Worm (Caenorhabditis elegans): ENCODE measurements around the gene rsa-2.

The rsa-2 gene

ce11 chrIII:11054532-11055265 lies 8.6 kb upstream of the rsa-2 start (continued):
- no peak for TF ChIP-seq pha-4 (tag; optimal IDR thresholded peaks at IDR 0.05)
- TF ChIP-seq let-607 (tag; optimal IDR thresholded peaks at IDR 0.05) = peak in 1 of 2 experiments; percentile 52
- no peak for TF ChIP-seq nhr-90 (tag; optimal IDR thresholded peaks at IDR 0.05)
- peak; percentile 75 for TF ChIP-seq dox-1 (GFP tag; IDR thresholded peaks at IDR 0.05)
- TF ChIP-seq B0336.3 (GFP tag; IDR thresholded peaks at IDR 0.05) = peak; percentile 55; the same call in 1 of the 2 replicates
- TF ChIP-seq aptf-3 (GFP tag; IDR thresholded peaks at IDR 0.05) = no peak
- no peak for TF ChIP-seq cebp-1 (GFP tag; IDR thresholded peaks at IDR 0.05)
- TF ChIP-seq cebp-1 (tag; optimal IDR thresholded peaks at IDR 0.05) = peak; percentile 75
- no peak for TF ChIP-seq chd-7 (tag; optimal IDR thresholded peaks at IDR 0.05)
- TF ChIP-seq B0019.2 (GFP tag; conservative IDR thresholded peaks at IDR 0.05) = no peak
- peak; percentile 76 for TF ChIP-seq K12H6.12 (tag; optimal IDR thresholded peaks at IDR 0.05)
- TF ChIP-seq madf-8 (GFP tag; conservative IDR thresholded peaks at IDR 0.05) = no peak
- TF ChIP-seq hmg-1.2 (GFP tag; IDR thresholded peaks at IDR 0.05) = peak; percentile 82
- peak; percentile 40 for TF ChIP-seq ztf-26 (tag; optimal IDR thresholded peaks at IDR 0.05)
- TF ChIP-seq T26A5.8 (tag; optimal IDR thresholded peaks at IDR 0.05) = no peak
- TF ChIP-seq nhr-80 (tag; optimal IDR thresholded peaks at IDR 0.05) = peak; percentile 77

DNA sequence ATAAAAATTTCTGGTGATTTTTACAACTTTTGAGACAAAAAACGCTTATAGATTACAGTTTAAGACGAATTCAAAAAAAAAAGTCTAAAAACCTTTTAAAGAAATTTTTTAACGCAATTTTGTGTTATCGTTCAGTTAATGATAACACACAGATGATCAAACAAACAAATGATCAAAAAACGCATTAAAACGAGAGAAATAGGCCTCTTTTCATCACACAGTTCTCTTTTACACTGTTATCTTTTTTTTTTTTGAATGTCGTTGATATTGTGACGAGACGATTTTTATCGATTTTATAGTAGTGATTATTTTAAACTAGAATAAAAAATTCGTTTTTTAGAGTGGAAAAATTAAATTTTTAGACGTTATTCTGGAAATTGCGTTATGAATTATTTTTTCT lies 3.5 kb upstream of the rsa-2 start:
- TF ChIP-seq lin-40 (tag; optimal IDR thresholded peaks at IDR 0.05) (peak; percentile 3), nhr-80 (tag; optimal IDR thresholded peaks at IDR 0.05) (peak; percentile 59), T26A5.8 (tag; optimal IDR thresholded peaks at IDR 0.05) (no peak)

- no peak for TF ChIP-seq F55B11.4 (tag; optimal IDR thresholded peaks at IDR 0.05; ENCODE audit: borderline replicate concordance, insufficient read depth)
- TF ChIP-seq mcd-1 (GFP tag; IDR thresholded peaks at IDR 0.05) = peak; percentile 73
- peak; percentile 21 for TF ChIP-seq xnd-1 (tag; optimal IDR thresholded peaks at IDR 0.05)
- TF ChIP-seq lsl-1 (GFP tag; optimal IDR thresholded peaks at IDR 0.05) = peak; percentile 0
- no peak for TF ChIP-seq ZK185.1 (tag; optimal IDR thresholded peaks at IDR 0.05; ENCODE audit: poor library complexity, severe bottlenecking)
- peak; percentile 2 for TF ChIP-seq F49E8.2 (tag; optimal IDR thresholded peaks at IDR 0.05; ENCODE audit: insufficient read depth)
- TF ChIP-seq lin-54 (GFP tag; optimal IDR thresholded peaks at IDR 0.05) = peak; percentile 27
These were observed 1.3 kb downstream of the rsa-2 start for ce11 chrIII:11064576-11064975.

- TF ChIP-seq D2030.7 (GFP tag; IDR thresholded peaks at IDR 0.05) (peak; percentile 73), mxl-1 (tag; optimal IDR thresholded peaks at IDR 0.05) (peak; percentile 4), F37B4.10 (GFP tag; IDR thresholded peaks at IDR 0.05) (no peak), nhr-80 (tag; optimal IDR thresholded peaks at IDR 0.05) (peak; percentile 15), rcor-1 (GFP tag; IDR thresholded peaks at IDR 0.05) (peak; percentile 86), gei-17 (GFP tag; optimal IDR thresholded peaks at IDR 0.05) (peak; percentile 72), madf-8 (GFP tag; conservative IDR thresholded peaks at IDR 0.05) (peak; percentile 32; the same call in 1 of the 2 replicates), egrh-3 (GFP tag; IDR thresholded peaks at IDR 0.05) (0 out of 2 replicates have a peak, but pooled peaks have one; percentile 18), lin-26 (GFP tag; IDR thresholded peaks at IDR 0.05) (peak; percentile 95), die-1 (tag; optimal IDR thresholded peaks at IDR 0.05) (peak; percentile 75), attf-6 (GFP tag; IDR thresholded peaks at IDR 0.05) (peak; percentile 79; the same call in 1 of the 2 replicates), mcd-1 (GFP tag; IDR thresholded peaks at IDR 0.05) (peak; percentile 89), ekl-4 (GFP tag; IDR thresholded peaks at IDR 0.05) (peak; percentile 92), snpc-1.3 (tag; optimal IDR thresholded peaks at IDR 0.05; ENCODE audit: insufficient read depth) (peak; percentile 87), akir-1 (GFP tag; optimal IDR thresholded peaks at IDR 0.05) (no peak), F57C9.4 (tag; optimal IDR thresholded peaks at IDR 0.05) (no peak), bed-1 (GFP tag; IDR thresholded peaks at IDR 0.05) (no peak), dpff-1 (tag; optimal IDR thresholded peaks at IDR 0.05) (no peak), fkh-3 (tag; optimal IDR thresholded peaks at IDR 0.05) (no peak), tbp1 (GFP tag; optimal IDR thresholded peaks at IDR 0.05) (peak; percentile 99), madf-6 (GFP tag; IDR thresholded peaks at IDR 0.05) (peak; percentile 76), lir-1 (GFP tag; conservative IDR thresholded peaks at IDR 0.05) (peak; percentile 70)
These were observed 3.4 kb downstream of the rsa-2 start for ce11 chrIII:11066691-11067090.
